Fruit fly (Drosophila melanogaster): ENCODE data around the gene crb.

The crb gene

dm6 chr3R:24289768-24290349, 5.0 kb upstream of the crb start, which contains the start of the genes CG34290 and Uck (continued):
- TF ChIP-seq CG18599 (GFP tag; optimal IDR thresholded peaks at IDR 0.05) (peak; percentile 88), CG2199 (GFP tag; IDR thresholded peaks at IDR 0.05) (peak; percentile 80; the same call in 1 of the 3 replicates), YL-1 (GFP tag; optimal IDR thresholded peaks at IDR 0.05) (peak; percentile 90), org-1 (GFP tag; optimal IDR thresholded peaks at IDR 0.05) (peak; percentile 63), CG13775 (GFP tag; optimal IDR thresholded peaks at IDR 0.05) (peak; percentile 84), CG17612 (GFP tag; IDR thresholded peaks at IDR 0.05) (no peak), mam (GFP tag; optimal IDR thresholded peaks at IDR 0.05) (peak; percentile 67), onecut (GFP tag; IDR thresholded peaks at IDR 0.05) (peak; percentile 74), CG9727 (GFP tag; optimal IDR thresholded peaks at IDR 0.05) (peak; percentile 74), sna (GFP tag; IDR thresholded peaks at IDR 0.05; ENCODE audit: partially characterized antibody) (peak; percentile 89), Dfd (GFP tag; optimal IDR thresholded peaks at IDR 0.05) (no peak), Sox100B (GFP tag; optimal IDR thresholded peaks at IDR 0.05) (peak; percentile 79), grn (GFP tag; optimal IDR thresholded peaks at IDR 0.05) (peak; percentile 54), CG4360 (GFP tag; IDR thresholded peaks at IDR 0.05) (0 out of 2 replicates have a peak, but pooled peaks have one; percentile 18), CG6689 (GFP tag; IDR thresholded peaks at IDR 0.05) (peak; percentile 53), Jarid2 (GFP tag; optimal IDR thresholded peaks at IDR 0.05) (peak; percentile 58), gro (GFP tag; optimal IDR thresholded peaks at IDR 0.05) (peak; percentile 90), prd (optimal IDR thresholded peaks at IDR 0.05) (no peak), prd (GFP tag; IDR thresholded peaks at IDR 0.05) (peak; percentile 47; the same call in 2 of the 3 replicates), rib (GFP tag; IDR thresholded peaks at IDR 0.05) (no peak), CG10274 (GFP tag; optimal IDR thresholded peaks at IDR 0.05) (peak; percentile 68), sisA (GFP tag; IDR thresholded peaks at IDR 0.05) (no peak), twi (tag; optimal IDR thresholded peaks at IDR 0.05) (peak; percentile 62), slou (GFP tag; optimal IDR thresholded peaks at IDR 0.05) (peak; percentile 50), dimm (GFP tag; IDR thresholded peaks at IDR 0.05) (no peak), fd102C (GFP tag; optimal IDR thresholded peaks at IDR 0.05) (peak; percentile 56), CG10431 (GFP tag; optimal IDR thresholded peaks at IDR 0.05) (peak; percentile 60), Chrac-16 (GFP tag; optimal IDR thresholded peaks at IDR 0.05) (peak; percentile 2), D19A (tag; optimal IDR thresholded peaks at IDR 0.05) (no peak), CG17359 (tag; optimal IDR thresholded peaks at IDR 0.05) (peak; percentile 71), CG7745 (tag; optimal IDR thresholded peaks at IDR 0.05) (no peak), ara (GFP tag; IDR thresholded peaks at IDR 0.05) (peak; percentile 36; the same call in 1 of the 2 replicates), CG31441 (GFP tag; IDR thresholded peaks at IDR 0.05) (peak; percentile 79), CG11093 (GFP tag; IDR thresholded peaks at IDR 0.05) (0 out of 3 replicates have a peak, but pooled peaks have one; percentile 22), pb (GFP tag; optimal IDR thresholded peaks at IDR 0.05) (peak; percentile 85), crol (GFP tag; IDR thresholded peaks at IDR 0.05) (peak; percentile 37; the same call in 1 of the 2 replicates), ems (GFP tag; optimal IDR thresholded peaks at IDR 0.05) (peak; percentile 66), Six4 (GFP tag; optimal IDR thresholded peaks at IDR 0.05) (peak; percentile 43), CG17912 (GFP tag; optimal IDR thresholded peaks at IDR 0.05) (peak; percentile 94), Antp (GFP tag; optimal IDR thresholded peaks at IDR 0.05) (peak; percentile 59), CG8388 (GFP tag; optimal IDR thresholded peaks at IDR 0.05) (peak; percentile 38), Oaz (GFP tag; IDR thresholded peaks at IDR 0.05) (peak; percentile 51; the same call in 1 of the 2 replicates), CG5953 (GFP tag; IDR thresholded peaks at IDR 0.05) (peak; percentile 48; the same call in 1 of the 2 replicates), CG8924 (tag; optimal IDR thresholded peaks at IDR 0.05) (peak; percentile 34), amos (GFP tag; IDR thresholded peaks at IDR 0.05; ENCODE audit: partially characterized antibody) (peak; percentile 87), HmgZ (tag; optimal IDR thresholded peaks at IDR 0.05) (peak; percentile 91), wek (GFP tag; optimal IDR thresholded peaks at IDR 0.05) (peak; percentile 81), Dek (tag; optimal IDR thresholded peaks at IDR 0.05) (peak; percentile 41), dmrt99B (tag; optimal IDR thresholded peaks at IDR 0.05) (peak; percentile 65), CrebB (tag; optimal IDR thresholded peaks at IDR 0.05) (peak; percentile 85)

All from whole organism, embryonic.